Fruit fly (Drosophila melanogaster): Measurements from ENCODE around the gene CG32669.
A peak's percentile ranks its signal among the peaks of the same experiment; 100 is the strongest.

The CG32669 gene

DNA sequence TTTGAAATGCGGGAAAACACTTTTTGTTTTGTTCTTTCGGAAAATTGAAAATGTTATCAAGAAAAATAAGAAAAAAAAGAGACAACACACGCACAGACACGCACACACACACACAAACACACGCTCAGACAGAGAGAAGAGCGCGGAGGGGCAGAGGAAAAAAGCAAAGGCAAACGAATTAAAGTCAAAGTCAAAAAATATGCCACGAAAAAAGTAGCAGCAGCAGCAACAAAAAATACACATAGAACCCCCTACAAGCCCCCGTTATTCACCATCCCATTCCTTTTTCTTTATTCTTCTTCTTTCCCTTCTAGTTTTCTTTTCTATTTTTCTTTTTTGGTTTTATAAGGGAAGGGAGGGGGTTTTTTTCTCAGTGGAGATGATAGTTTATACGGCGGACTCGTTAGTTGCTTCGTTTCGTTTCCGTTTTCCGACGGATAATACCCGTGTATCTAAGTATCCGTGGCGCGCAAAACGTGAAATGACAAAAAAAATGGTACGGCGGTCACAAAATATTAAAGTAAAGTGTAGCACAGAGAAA lies 30.0 kb downstream of the CG32669 start:
- no peak for TF ChIP-seq fd96Ca (GFP tag; IDR thresholded peaks at IDR 0.05)
- no peak for TF ChIP-seq CG12605 (GFP tag; IDR thresholded peaks at IDR 0.05)
- no peak for TF ChIP-seq D1 (tag; optimal IDR thresholded peaks at IDR 0.05)
- no peak for TF ChIP-seq CG17806 (tag; optimal IDR thresholded peaks at IDR 0.05)
- TF ChIP-seq rn (GFP tag; IDR thresholded peaks at IDR 0.05) = no peak
- no peak for TF ChIP-seq Ets98B (GFP tag; IDR thresholded peaks at IDR 0.05)
- TF ChIP-seq Pif1B (GFP tag; optimal IDR thresholded peaks at IDR 0.05) = no peak
- TF ChIP-seq CG8301 (tag; optimal IDR thresholded peaks at IDR 0.05) = no peak
- TF ChIP-seq gl (tag; optimal IDR thresholded peaks at IDR 0.05) = no peak
- TF ChIP-seq CG8159 (tag; optimal IDR thresholded peaks at IDR 0.05) = no peak
- TF ChIP-seq CG13204 (GFP tag; optimal IDR thresholded peaks at IDR 0.05) = no peak
- TF ChIP-seq CG32121 (GFP tag; IDR thresholded peaks at IDR 0.05) = no peak
- TF ChIP-seq CG9948 (tag; optimal IDR thresholded peaks at IDR 0.05) = no peak
- TF ChIP-seq CG4496 (GFP tag; IDR thresholded peaks at IDR 0.05) = no peak
- no peak for TF ChIP-seq EcR (GFP tag; optimal IDR thresholded peaks at IDR 0.05)
- no peak for TF ChIP-seq CG10348 (GFP tag; IDR thresholded peaks at IDR 0.05)
- no peak for TF ChIP-seq Pif1A (GFP tag; optimal IDR thresholded peaks at IDR 0.05)
- TF ChIP-seq CG34367 (tag; optimal IDR thresholded peaks at IDR 0.05) = no peak
- TF ChIP-seq CG15710 (tag; optimal IDR thresholded peaks at IDR 0.05) = no peak

DNA sequence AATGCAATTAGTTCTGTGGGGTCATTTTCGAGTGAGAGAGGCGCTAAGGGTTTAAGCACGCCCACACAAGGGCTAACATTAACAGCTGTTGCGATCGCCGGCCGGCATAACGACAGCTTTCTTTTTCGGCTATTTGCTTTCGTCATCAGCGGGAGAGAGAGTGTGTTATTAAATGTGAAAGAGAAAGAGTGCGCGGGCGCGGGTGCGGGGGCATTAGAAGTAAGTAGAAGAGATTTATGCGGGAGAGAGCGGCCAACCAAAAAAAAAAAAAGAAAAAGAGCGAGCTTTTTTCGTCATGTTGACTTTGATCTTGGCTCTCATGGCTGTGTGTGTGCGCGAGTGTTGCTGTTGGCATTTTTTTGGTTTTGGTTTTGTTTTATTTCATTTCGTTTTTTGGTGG lies 30.8 kb downstream of the CG32669 start:
- TF ChIP-seq CG4496 (GFP tag; IDR thresholded peaks at IDR 0.05) (peak; percentile 71; the same call in 2 of the 3 replicates), CG15710 (tag; optimal IDR thresholded peaks at IDR 0.05) (no peak), CG13204 (GFP tag; optimal IDR thresholded peaks at IDR 0.05) (no peak), CG32121 (GFP tag; IDR thresholded peaks at IDR 0.05) (peak; percentile 53; the same call in 1 of the 2 replicates), fd96Ca (GFP tag; IDR thresholded peaks at IDR 0.05) (peak; percentile 54; the same call in 1 of the 3 replicates), CG12605 (GFP tag; IDR thresholded peaks at IDR 0.05) (peak; percentile 47; the same call in 1 of the 2 replicates), EcR (GFP tag; optimal IDR thresholded peaks at IDR 0.05) (no peak), Ets98B (GFP tag; IDR thresholded peaks at IDR 0.05) (peak; percentile 64), CG10348 (GFP tag; IDR thresholded peaks at IDR 0.05) (no peak)

DNA sequence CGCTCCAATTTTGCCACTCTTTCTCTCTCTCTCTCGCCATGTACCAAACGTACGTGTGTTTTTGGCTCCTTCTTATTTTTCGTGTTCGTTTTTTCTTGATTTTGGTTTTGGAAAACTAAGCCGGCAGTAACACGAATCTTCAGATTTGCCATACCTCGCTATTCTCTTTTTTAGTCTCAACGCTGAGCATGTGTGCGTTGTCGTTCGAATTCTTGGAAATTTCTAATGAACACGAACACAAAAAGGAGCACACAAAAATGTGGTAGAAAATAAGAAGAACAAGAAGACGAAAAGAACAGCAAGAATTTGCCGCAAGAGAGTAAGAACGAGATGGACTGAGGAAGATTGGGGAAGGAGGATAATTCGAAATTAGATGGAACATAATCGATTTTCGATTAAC lies 36.2 kb downstream of the CG32669 start:
- TF ChIP-seq CG13204 (GFP tag; optimal IDR thresholded peaks at IDR 0.05) (no peak), CG12605 (GFP tag; IDR thresholded peaks at IDR 0.05) (no peak), D1 (tag; optimal IDR thresholded peaks at IDR 0.05) (no peak), gl (tag; optimal IDR thresholded peaks at IDR 0.05) (no peak), Ets98B (GFP tag; IDR thresholded peaks at IDR 0.05) (no peak), CG32121 (GFP tag; IDR thresholded peaks at IDR 0.05) (no peak), CG34367 (tag; optimal IDR thresholded peaks at IDR 0.05) (no peak), CG8301 (tag; optimal IDR thresholded peaks at IDR 0.05) (no peak), CG9948 (tag; optimal IDR thresholded peaks at IDR 0.05) (no peak), CG10348 (GFP tag; IDR thresholded peaks at IDR 0.05) (no peak), EcR (GFP tag; optimal IDR thresholded peaks at IDR 0.05) (no peak), rn (GFP tag; IDR thresholded peaks at IDR 0.05) (no peak)

DNA sequence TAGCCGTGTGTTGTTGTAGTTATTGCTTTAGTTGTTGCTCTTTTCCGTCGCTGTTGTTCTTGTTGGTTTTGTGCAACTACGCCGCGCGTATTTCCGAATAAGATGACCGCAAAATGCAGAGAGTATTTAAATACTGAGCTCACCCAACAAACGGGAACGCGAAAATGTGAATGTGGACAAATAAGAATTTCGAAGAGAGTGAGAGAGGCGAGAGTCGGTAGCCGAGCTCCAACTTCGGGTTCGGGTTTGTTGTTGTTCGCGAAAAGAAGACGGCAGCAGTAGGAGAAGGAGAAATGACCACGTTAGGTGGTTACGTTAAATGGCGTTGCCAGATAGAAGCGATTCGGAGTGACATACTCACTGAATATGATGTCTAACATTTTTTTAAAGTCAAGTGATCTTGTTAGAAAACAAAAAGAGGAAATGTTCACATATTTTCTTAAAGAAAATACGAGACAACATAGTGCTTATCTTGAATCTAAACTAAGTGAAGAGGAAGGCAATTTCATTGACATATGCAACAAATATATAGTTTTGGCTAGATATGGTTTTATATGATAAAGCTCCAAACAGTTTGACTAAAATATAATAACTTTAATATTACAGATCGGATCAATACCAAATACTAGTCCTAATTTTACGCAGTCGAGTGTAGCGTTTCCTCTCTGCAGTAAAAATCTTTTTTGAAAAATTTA lies 38.0 kb downstream of the CG32669 start:
- TF ChIP-seq CG12605 (GFP tag; IDR thresholded peaks at IDR 0.05) = peak; percentile 26; the same call in 1 of the 2 replicates
- 0 out of 3 replicates have a peak, but pooled peaks have one; percentile 24 for TF ChIP-seq CG4496 (GFP tag; IDR thresholded peaks at IDR 0.05)
- TF ChIP-seq Pif1A (GFP tag; optimal IDR thresholded peaks at IDR 0.05) = peak; percentile 29
- no peak for TF ChIP-seq CG8159 (tag; optimal IDR thresholded peaks at IDR 0.05)
- TF ChIP-seq EcR (GFP tag; optimal IDR thresholded peaks at IDR 0.05) = peak; percentile 11
- 0 out of 3 replicates have a peak, but pooled peaks have one; percentile 29 for TF ChIP-seq fd96Ca (GFP tag; IDR thresholded peaks at IDR 0.05)

DNA sequence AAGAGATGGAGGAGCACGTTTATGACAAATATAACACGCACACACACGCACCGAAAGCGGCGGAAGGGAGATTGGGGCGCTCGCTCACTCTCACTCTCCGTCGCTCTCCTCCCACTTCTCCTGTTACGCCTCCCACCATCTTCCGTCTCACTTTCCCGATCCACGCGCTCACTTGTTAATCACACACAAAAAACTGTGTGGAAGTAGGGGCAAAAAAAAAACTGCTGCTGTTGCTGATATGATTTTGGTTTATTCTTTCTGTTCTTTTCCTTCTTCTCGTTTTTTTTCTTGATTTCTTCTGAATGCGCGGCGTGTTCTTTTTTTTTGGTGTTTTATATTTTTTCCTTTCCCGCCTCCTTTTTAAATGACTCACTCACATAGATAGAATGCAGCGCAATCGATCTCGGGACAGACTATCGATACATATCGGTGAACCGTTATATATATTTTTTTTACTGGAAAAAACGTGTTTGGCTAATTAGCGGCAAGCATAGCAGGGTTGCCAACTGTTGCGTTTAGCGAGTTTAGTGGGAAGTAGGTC lies 39.2 kb downstream of the CG32669 start:
- TF ChIP-seq Pif1A (GFP tag; optimal IDR thresholded peaks at IDR 0.05) (peak; percentile 81), CG17806 (tag; optimal IDR thresholded peaks at IDR 0.05) (peak; percentile 69), CG14655 (GFP tag; optimal IDR thresholded peaks at IDR 0.05) (peak; percentile 69), rn (GFP tag; IDR thresholded peaks at IDR 0.05) (peak; percentile 57; the same call in 1 of the 2 replicates), CG12605 (GFP tag; IDR thresholded peaks at IDR 0.05) (peak; percentile 93), CG9948 (tag; optimal IDR thresholded peaks at IDR 0.05) (peak; percentile 47), Ets98B (GFP tag; IDR thresholded peaks at IDR 0.05) (peak; percentile 74), CG15710 (tag; optimal IDR thresholded peaks at IDR 0.05) (peak; percentile 80), CG13204 (GFP tag; optimal IDR thresholded peaks at IDR 0.05) (peak; percentile 83), gl (tag; optimal IDR thresholded peaks at IDR 0.05) (peak; percentile 95), CG10348 (GFP tag; IDR thresholded peaks at IDR 0.05) (no peak), CG34367 (tag; optimal IDR thresholded peaks at IDR 0.05) (peak; percentile 80), D1 (tag; optimal IDR thresholded peaks at IDR 0.05) (peak; percentile 50), EcR (GFP tag; optimal IDR thresholded peaks at IDR 0.05) (peak; percentile 63), CG4496 (GFP tag; IDR thresholded peaks at IDR 0.05) (peak; percentile 92), fd96Ca (GFP tag; IDR thresholded peaks at IDR 0.05) (peak; percentile 76; the same call in 2 of the 3 replicates), CG8301 (tag; optimal IDR thresholded peaks at IDR 0.05) (peak; percentile 50), CG32121 (GFP tag; IDR thresholded peaks at IDR 0.05) (peak; percentile 83), Snoo (tag; optimal IDR thresholded peaks at IDR 0.05) (peak; percentile 72), Pif1B (GFP tag; optimal IDR thresholded peaks at IDR 0.05) (peak; percentile 80), CG8159 (tag; optimal IDR thresholded peaks at IDR 0.05) (peak; percentile 81)
